Worm (Caenorhabditis elegans): ENCODE data around the gene F47B8.8.

DNA sequence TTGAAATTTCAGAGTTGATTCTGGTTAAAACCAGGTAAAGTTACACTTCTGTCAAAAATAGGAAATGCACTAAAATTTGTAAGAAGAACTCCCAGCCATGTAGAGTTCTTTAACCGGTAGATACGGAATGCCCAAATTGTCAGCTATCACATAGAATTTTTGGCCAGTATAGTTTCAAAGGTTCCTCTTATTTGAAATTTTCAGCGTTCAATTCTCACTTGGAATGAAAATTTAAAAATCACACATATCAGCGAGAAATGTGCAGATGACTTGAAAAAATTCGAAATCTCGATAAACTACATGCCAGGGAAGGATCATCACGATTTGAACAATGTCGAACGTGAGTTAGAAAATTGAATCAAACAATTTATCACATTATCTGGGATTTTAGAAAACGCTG is 35.0 kb upstream of the F47B8.8 start, which contains the start of gene F14D7.3:
- no peak for TF ChIP-seq pag-3 (tag; optimal IDR thresholded peaks at IDR 0.05; ENCODE audit: borderline replicate concordance, insufficient read depth)
- TF ChIP-seq ztf-4 (tag; optimal IDR thresholded peaks at IDR 0.05), result no peak
- TF ChIP-seq unc-130 (tag; optimal IDR thresholded peaks at IDR 0.05), result no peak
- TF ChIP-seq ceh-8 (GFP tag; optimal IDR thresholded peaks at IDR 0.05), result no peak
- no peak for TF ChIP-seq zag-1 (tag; optimal IDR thresholded peaks at IDR 0.05)
- TF ChIP-seq skn-1 (tag; optimal IDR thresholded peaks at IDR 0.05), result no peak
- no peak for TF ChIP-seq jun-1 (tag; optimal IDR thresholded peaks at IDR 0.05)
- no peak for TF ChIP-seq elt-2 (tag; optimal IDR thresholded peaks at IDR 0.05)
- TF ChIP-seq nhr-12 (tag; optimal IDR thresholded peaks at IDR 0.05), result no peak
- TF ChIP-seq dpl-1 (GFP tag; optimal IDR thresholded peaks at IDR 0.05), result no peak
- no peak for TF ChIP-seq lin-13 (GFP tag; optimal IDR thresholded peaks at IDR 0.05)
- TF ChIP-seq ama-1 (optimal IDR thresholded peaks at IDR 0.05), result no peak

Measured in whole organism, L1 larva.